Fruit fly (Drosophila melanogaster): ENCODE measurements around the gene scny.

The scny gene

DNA sequence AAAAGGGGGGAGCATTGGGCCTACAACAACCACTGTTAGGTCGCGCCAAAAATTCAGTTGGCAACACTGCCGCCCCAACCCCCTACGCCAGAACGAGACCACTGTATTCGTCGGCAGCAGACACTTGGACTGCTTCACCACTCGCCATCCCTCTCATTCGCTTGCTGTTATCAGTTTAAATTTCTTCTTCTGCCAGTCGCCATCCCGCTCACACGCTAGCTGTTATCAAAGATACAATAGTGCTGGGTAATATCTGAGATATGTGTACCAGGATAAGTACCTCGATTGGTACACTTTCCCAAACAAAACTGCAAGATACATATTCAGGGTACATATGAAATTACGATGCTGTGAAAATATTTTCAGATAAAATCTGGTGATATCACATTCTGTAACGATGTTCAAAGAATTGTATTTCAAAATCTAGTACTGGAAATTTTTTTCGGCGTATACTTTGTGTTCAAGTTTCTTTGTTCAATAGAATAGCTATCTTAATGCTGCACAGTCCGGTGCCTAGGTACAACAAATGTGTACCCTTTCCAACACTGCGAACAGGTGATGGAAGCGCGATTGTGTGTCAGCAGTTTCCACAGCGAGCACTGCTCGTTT lies 2.1 kb downstream of the scny start (continued):
- peak in 1 of 2 experiments; percentile 74 for TF ChIP-seq salr (GFP tag; optimal IDR thresholded peaks at IDR 0.05)
- TF ChIP-seq CG11294 (GFP tag; IDR thresholded peaks at IDR 0.05): 0 out of 2 replicates have a peak, but pooled peaks have one; percentile 21
- TF ChIP-seq CG3919 (GFP tag; optimal IDR thresholded peaks at IDR 0.05): peak; percentile 86
- TF ChIP-seq fd59A (GFP tag; optimal IDR thresholded peaks at IDR 0.05): peak; percentile 81
- no peak for TF ChIP-seq pdm3 (GFP tag; optimal IDR thresholded peaks at IDR 0.05)
- TF ChIP-seq CG7368 (GFP tag; optimal IDR thresholded peaks at IDR 0.05): no peak
- peak; percentile 72 for TF ChIP-seq vri (GFP tag; optimal IDR thresholded peaks at IDR 0.05)
- TF ChIP-seq Smox (GFP tag; optimal IDR thresholded peaks at IDR 0.05): no peak
- TF ChIP-seq lz (GFP tag; optimal IDR thresholded peaks at IDR 0.05): peak; percentile 89
- peak; percentile 67 for TF ChIP-seq Lpt (GFP tag; optimal IDR thresholded peaks at IDR 0.05)
- TF ChIP-seq CG8632 (GFP tag; optimal IDR thresholded peaks at IDR 0.05): peak; percentile 86
- TF ChIP-seq Ets96B (tag; optimal IDR thresholded peaks at IDR 0.05): peak; percentile 82
- peak; percentile 54 for TF ChIP-seq CG6854 (GFP tag; optimal IDR thresholded peaks at IDR 0.05)
- TF ChIP-seq CG4318 (GFP tag; optimal IDR thresholded peaks at IDR 0.05): no peak
- peak; percentile 93 for TF ChIP-seq svp (GFP tag)
- peak; percentile 63 for TF ChIP-seq Sox15 (GFP tag; optimal IDR thresholded peaks at IDR 0.05)
- TF ChIP-seq CG6276 (GFP tag; optimal IDR thresholded peaks at IDR 0.05): no peak
- no peak for TF ChIP-seq Hr38 (GFP tag; optimal IDR thresholded peaks at IDR 0.05)
- peak; percentile 85 for TF ChIP-seq Hr39 (GFP tag; optimal IDR thresholded peaks at IDR 0.05)
- peak; percentile 90 for TF ChIP-seq CG32006 (GFP tag; optimal IDR thresholded peaks at IDR 0.05)
- TF ChIP-seq spab (GFP tag; optimal IDR thresholded peaks at IDR 0.05): no peak
- no peak for TF ChIP-seq Ets21C (GFP tag; optimal IDR thresholded peaks at IDR 0.05)
- peak; percentile 89 for TF ChIP-seq topi (GFP tag; optimal IDR thresholded peaks at IDR 0.05)
- TF ChIP-seq CG11762 (GFP tag; optimal IDR thresholded peaks at IDR 0.05; ENCODE audit: insufficient read depth): peak; percentile 80
- TF ChIP-seq CG10631 (GFP tag; optimal IDR thresholded peaks at IDR 0.05): peak; percentile 86
- peak; percentile 74 for TF ChIP-seq CG15336 (GFP tag; IDR thresholded peaks at IDR 0.05)
- peak; percentile 82 for TF ChIP-seq CG8119 (GFP tag; IDR thresholded peaks at IDR 0.05)

DNA sequence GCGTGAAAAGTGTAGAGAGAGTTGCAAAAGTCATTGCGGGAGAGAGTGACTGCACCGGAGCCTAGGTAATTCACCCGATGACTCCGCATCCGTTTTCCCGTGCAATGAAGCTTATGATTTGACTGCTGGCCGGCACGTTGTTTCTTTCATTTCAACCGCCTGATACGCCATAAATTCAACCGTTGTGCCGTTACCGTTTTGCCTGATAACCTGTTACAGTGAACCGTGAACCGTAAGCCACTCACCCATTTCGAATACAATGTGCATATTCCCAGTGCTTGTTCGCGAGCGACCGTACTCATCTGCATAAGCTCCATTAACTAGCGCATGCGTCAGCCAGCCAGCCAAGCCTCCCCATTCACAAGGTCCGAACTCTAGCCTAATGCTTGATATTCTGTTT lies 6.0 kb downstream of the scny start:
- TF ChIP-seq svp (GFP tag) (peak; percentile 98), salr (GFP tag; optimal IDR thresholded peaks at IDR 0.05) (no peak), CG10669 (GFP tag; optimal IDR thresholded peaks at IDR 0.05) (no peak), CG3919 (GFP tag; optimal IDR thresholded peaks at IDR 0.05) (no peak)

dm6 chr3L:5777114-5777513 lies 8.3 kb downstream of the scny start, which contains the start of gene vito:
Gene vito, minus strand, starts transcription at chr3L:5777333.
- TF ChIP-seq CG11294 (GFP tag; IDR thresholded peaks at IDR 0.05): no peak
- no peak for TF ChIP-seq Eip75B (GFP tag; optimal IDR thresholded peaks at IDR 0.05)
- no peak for TF ChIP-seq CG10669 (GFP tag; optimal IDR thresholded peaks at IDR 0.05)
- TF ChIP-seq CG32006 (GFP tag; optimal IDR thresholded peaks at IDR 0.05): no peak
- no peak for TF ChIP-seq CG8319 (GFP tag; optimal IDR thresholded peaks at IDR 0.05)
- no peak for TF ChIP-seq Hr39 (GFP tag; optimal IDR thresholded peaks at IDR 0.05)
- TF ChIP-seq achi (GFP tag; optimal IDR thresholded peaks at IDR 0.05): no peak

DNA sequence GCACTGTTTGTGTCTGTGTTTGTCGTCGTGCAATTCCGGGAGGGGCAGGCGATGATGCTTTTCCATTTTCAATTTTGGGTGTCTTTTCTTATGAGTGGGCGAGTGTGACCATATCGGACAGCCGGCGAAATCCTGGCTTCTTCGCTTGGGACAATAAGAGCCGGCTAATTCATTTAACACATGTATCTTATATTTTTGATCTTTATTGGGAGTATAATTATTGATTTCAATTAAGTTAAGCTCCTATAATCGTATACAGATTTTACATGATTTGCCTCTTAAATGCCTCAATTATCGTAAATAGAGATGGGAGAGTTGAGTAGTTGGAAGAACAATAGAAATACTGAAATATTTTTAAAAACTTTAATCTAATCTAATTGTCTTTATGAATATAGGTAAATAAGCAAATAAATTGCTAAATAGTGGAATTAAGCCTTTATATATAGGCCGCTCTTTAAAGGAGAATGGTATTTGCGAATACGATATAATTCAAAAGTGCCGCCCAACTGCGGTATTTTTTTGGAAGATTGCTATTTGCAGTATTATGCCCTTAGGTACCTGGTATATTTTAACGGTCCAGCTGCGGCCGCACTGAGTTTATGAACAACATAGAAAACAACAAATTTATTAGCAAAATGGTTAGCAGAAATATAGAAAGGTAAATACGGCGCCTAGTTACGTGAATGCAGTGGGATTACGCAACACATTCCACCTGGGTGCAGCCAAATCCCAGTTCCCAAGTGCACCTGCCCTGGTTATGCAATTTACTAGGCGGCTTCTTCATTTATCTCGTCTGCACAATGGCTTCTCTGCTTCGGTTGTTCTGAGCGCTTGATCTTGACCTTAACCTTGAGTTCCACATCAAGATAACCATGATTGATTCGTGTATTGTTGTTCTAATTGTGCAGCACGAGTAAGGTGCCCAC lies 10.9 kb downstream of the scny start, which contains the start of the genes Myt1, PGRP-LD and Pmi:
Myt1 (minus strand) TSS at position 116 of the 926 bp plus-strand sequence.
PGRP-LD (plus strand) TSS at position 576 of the 926 bp plus-strand sequence.
Pmi (plus strand) TSS at position 576 of the 926 bp plus-strand sequence.
- TF ChIP-seq fkh (GFP tag; optimal IDR thresholded peaks at IDR 0.05) (no peak), Hr38 (GFP tag; optimal IDR thresholded peaks at IDR 0.05) (no peak), vri (GFP tag; optimal IDR thresholded peaks at IDR 0.05) (peak; percentile 53), Met (GFP tag; optimal IDR thresholded peaks at IDR 0.05) (no peak), Sox14 (GFP tag; optimal IDR thresholded peaks at IDR 0.05) (peak; percentile 75), pdm3 (GFP tag; optimal IDR thresholded peaks at IDR 0.05) (no peak), esn (GFP tag; optimal IDR thresholded peaks at IDR 0.05) (peak; percentile 25), CG15336 (GFP tag; IDR thresholded peaks at IDR 0.05) (no peak), CG6163 (GFP tag; IDR thresholded peaks at IDR 0.05) (no peak), svp (GFP tag) (peak; percentile 86), lz (GFP tag; optimal IDR thresholded peaks at IDR 0.05) (no peak)

Measured in whole organism, prepupa.